Worm (Caenorhabditis elegans) whole organism, L4 larva: ENCODE data around the gene unc-45.
A peak's percentile ranks its signal among the peaks of the same experiment; 100 is the strongest.

Experiments
- F10B5.3 ChIP-seq: sonication (generic microtip); optimal IDR thresholded peaks from 2 replicates; lab custom pipeline; 2016; ENCODE audit warnings: mild to moderate bottlenecking, missing genetic modification characterization, missing compliant biosample characterization
- F26F4.8 ChIP-seq: fragments of 200-800 bp; sonication (Bioruptor generic); conservative IDR thresholded peaks from 2 replicates; pipeline ENCODE4 v1.3.6; 2022; ENCODE audit warnings: missing genetic modification characterization, missing compliant biosample characterization
- F37D6.2 ChIP-seq: sonication (generic microtip); optimal IDR thresholded peaks from 2 replicates; lab custom pipeline; 2016; ENCODE audit warnings: mild to moderate bottlenecking, missing genetic modification characterization, missing compliant biosample characterization
- F44E2.7 ChIP-seq: fragments of 200-800 bp; sonication (Bioruptor generic); IDR thresholded peaks from 2 replicates; pipeline ENCODE4 v2.1.2; 2022; ENCODE audit warnings: missing genetic modification characterization, missing compliant biosample characterization
- T26A8.4 ChIP-seq: fragments of 200-800 bp; sonication (Bioruptor generic); IDR thresholded peaks from 2 replicates; pipeline ENCODE4 v1.3.6; 2022; ENCODE audit warnings: missing genetic modification characterization, missing compliant biosample characterization
- Y48G9A.11 ChIP-seq: fragments of 200-800 bp; sonication (Bioruptor generic); IDR thresholded peaks from 2 replicates; pipeline ENCODE4 v1.3.6; 2022; ENCODE audit warnings: missing genetic modification reagents, missing genetic modification characterization, missing compliant biosample characterization
- Y75B8A.6 ChIP-seq: fragments of 200-800 bp; sonication (Bioruptor generic); IDR thresholded peaks from 2 replicates; pipeline ENCODE4 v1.3.6; 2022; ENCODE audit warnings: missing genetic modification reagents, missing genetic modification characterization, missing compliant biosample characterization
- ama-1 ChIP-seq: fragments of 150-350 bp; optimal IDR thresholded peaks from 2 replicates; lab custom pipeline; 2014; ENCODE audit warnings: inconsistent platforms, mixed read lengths
- ceh-20 ChIP-seq: fragments of 200-800 bp; sonication (Bioruptor generic); IDR thresholded peaks from 2 replicates; pipeline ENCODE4 v1.3.6; 2022; ENCODE audit warnings: missing genetic modification reagents, missing genetic modification characterization, missing compliant biosample characterization
- ceh-44 ChIP-seq: fragments of 200-800 bp; sonication (Bioruptor generic); IDR thresholded peaks from 2 replicates; pipeline ENCODE4 v1.3.6; 2022; ENCODE audit warnings: missing genetic modification reagents, missing genetic modification characterization, missing compliant biosample characterization
- ceh-82 ChIP-seq: sonication (generic microtip); optimal IDR thresholded peaks from 2 replicates; lab custom pipeline; 2017; ENCODE audit warnings: missing biosample characterization, missing genetic modification characterization
- ces-1 ChIP-seq: fragments of 150-350 bp; sonication (generic microtip); optimal IDR thresholded peaks from 4 replicates; lab custom pipeline; 2014; ENCODE audit warnings: missing biosample characterization, missing genetic modification reagents, missing genetic modification characterization
- ctbp-1 ChIP-seq: fragments of 200-800 bp; sonication (Bioruptor generic); IDR thresholded peaks from 2 replicates; pipeline ENCODE4 v1.3.6; 2022; ENCODE audit warnings: missing genetic modification reagents, missing genetic modification characterization, missing compliant biosample characterization
- daf-12 ChIP-seq: fragments of 150-350 bp; optimal IDR thresholded peaks from 2 replicates; lab custom pipeline; 2014; ENCODE audit warnings: missing biosample characterization, missing genetic modification reagents, missing genetic modification characterization
- daf-8 ChIP-seq: fragments of 200-800 bp; sonication (Bioruptor generic); IDR thresholded peaks from 2 replicates; pipeline ENCODE4 v1.3.6; 2022; ENCODE audit warnings: missing genetic modification characterization, missing compliant biosample characterization
- dpl-1 ChIP-seq: fragments of 150-350 bp; optimal IDR thresholded peaks from 2 replicates; lab custom pipeline; 2014; ENCODE audit warnings: missing biosample characterization, missing genetic modification reagents, missing genetic modification characterization
- egl-43 ChIP-seq: fragments of 200-800 bp; sonication (Bioruptor generic); IDR thresholded peaks from 2 replicates; pipeline ENCODE4 v1.3.6; 2022; ENCODE audit warnings: missing genetic modification reagents, missing genetic modification characterization, missing compliant biosample characterization
- fkh-10 ChIP-seq: fragments of 150-350 bp; optimal IDR thresholded peaks from 2 replicates; lab custom pipeline; 2014; ENCODE audit warnings: missing biosample characterization, missing genetic modification reagents, missing genetic modification characterization
- gei-8 ChIP-seq: fragments of 200-800 bp; sonication (Bioruptor generic); optimal IDR thresholded peaks from 2 replicates; lab custom pipeline; 2018; ENCODE audit warnings: mild to moderate bottlenecking, missing genetic modification characterization, missing compliant biosample characterization
- hif-1 ChIP-seq, 2 experiments: sonication (generic microtip); optimal IDR thresholded peaks; 2 replicates each; lab custom pipeline; 2016 to 2017; ENCODE audit warnings: missing compliant biosample characterization in 2 of 2, missing genetic modification characterization in 2 of 2, missing genetic modification reagents in 2 of 2, missing genotype in 2 of 2, mild to moderate bottlenecking in 1 of 2
- hlh-11 ChIP-seq: fragments of 200-800 bp; sonication (Bioruptor generic); optimal IDR thresholded peaks from 2 replicates; lab custom pipeline; 2018; ENCODE audit warnings: mild to moderate bottlenecking, missing genetic modification characterization, missing compliant biosample characterization
- hmg-1.1 ChIP-seq: fragments of 200-800 bp; sonication (Bioruptor generic); IDR thresholded peaks from 2 replicates; pipeline ENCODE4 v1.3.6; 2022; ENCODE audit warnings: missing genetic modification reagents, missing genetic modification characterization, missing compliant biosample characterization
- lim-7 ChIP-seq: fragments of 200-800 bp; sonication (Bioruptor generic); IDR thresholded peaks from 2 replicates; pipeline ENCODE4 v1.3.6; 2022; ENCODE audit warnings: missing genetic modification characterization, missing compliant biosample characterization
- lin-13 ChIP-seq: fragments of 150-350 bp; optimal IDR thresholded peaks from 2 replicates; lab custom pipeline; 2014; ENCODE audit warnings: missing biosample characterization, missing genetic modification reagents, missing genetic modification characterization
- lin-39 ChIP-seq: fragments of 150-350 bp; optimal IDR thresholded peaks from 2 replicates; lab custom pipeline; 2014; ENCODE audit warnings: missing biosample characterization, missing genetic modification reagents, missing genetic modification characterization
- lir-3 ChIP-seq: sonication (generic microtip); optimal IDR thresholded peaks from 2 replicates; lab custom pipeline; 2016; ENCODE audit warnings: mild to moderate bottlenecking, missing genetic modification characterization, missing compliant biosample characterization
- lsy-2 ChIP-seq, 2 experiments: fragments of 150-350 bp in 1 of 2; sonication (generic microtip) in 1 of 2; optimal IDR thresholded peaks; 2 replicates each; lab custom pipeline; 2014 to 2017; ENCODE audit warnings: missing biosample characterization in 2 of 2, missing genetic modification characterization in 2 of 2
- madf-9 ChIP-seq: fragments of 200-800 bp; sonication (Bioruptor generic); conservative IDR thresholded peaks from 2 replicates; pipeline ENCODE4 v1.3.6; 2022; ENCODE audit warnings: missing genetic modification reagents, missing genetic modification characterization, missing compliant biosample characterization
- mdl-1 ChIP-seq, 2 experiments: fragments of 150-350 bp in 1 of 2; sonication (generic microtip) in 1 of 2; optimal IDR thresholded peaks; 2 replicates each; lab custom pipeline; 2014 to 2017; ENCODE audit warnings: missing biosample characterization in 2 of 2, missing genetic modification characterization in 2 of 2
- mdt-29 ChIP-seq: fragments of 200-800 bp; sonication (Bioruptor generic); IDR thresholded peaks from 2 replicates; pipeline ENCODE4 v1.3.6; 2022; ENCODE audit warnings: missing genetic modification reagents, missing genetic modification characterization, missing compliant biosample characterization
- mep-1 ChIP-seq: fragments of 150-350 bp; sonication (generic microtip); optimal IDR thresholded peaks from 3 replicates; lab custom pipeline; 2014; ENCODE audit warnings: missing biosample characterization, missing genetic modification characterization
- mxl-3 ChIP-seq: fragments of 200-800 bp; sonication (Bioruptor generic); optimal IDR thresholded peaks from 2 replicates; lab custom pipeline; 2018; ENCODE audit warnings: mild to moderate bottlenecking, missing genetic modification characterization, missing compliant biosample characterization
- nhr-10 ChIP-seq: fragments of 150-350 bp; optimal IDR thresholded peaks from 2 replicates; lab custom pipeline; 2014; ENCODE audit warnings: missing biosample characterization, missing genetic modification characterization
- nhr-25 ChIP-seq: sonication (generic microtip); optimal IDR thresholded peaks from 2 replicates; lab custom pipeline; 2017; ENCODE audit warnings: missing genetic modification characterization, mild to moderate bottlenecking, missing compliant biosample characterization, antibody characterized with exemption, moderate library complexity, borderline replicate concordance; ENCODE audit not compliant: insufficient read depth
- nhr-28 ChIP-seq: fragments of 150-350 bp; optimal IDR thresholded peaks from 2 replicates; lab custom pipeline; 2014; ENCODE audit warnings: missing biosample characterization, missing genetic modification characterization
- nhr-41 ChIP-seq: fragments of 200-800 bp; sonication (Bioruptor generic); IDR thresholded peaks from 2 replicates; pipeline ENCODE4 v1.3.6; 2022; ENCODE audit warnings: missing genetic modification reagents, missing genetic modification characterization, missing compliant biosample characterization
- nhr-48 ChIP-seq: sonication (generic microtip); optimal IDR thresholded peaks from 2 replicates; lab custom pipeline; 2016; ENCODE audit warnings: mild to moderate bottlenecking, missing genetic modification characterization, missing compliant biosample characterization
- nhr-6 ChIP-seq: fragments of 150-350 bp; optimal IDR thresholded peaks from 2 replicates; lab custom pipeline; 2014; ENCODE audit warnings: missing biosample characterization, missing genetic modification characterization
- nhr-77 ChIP-seq: fragments of 150-350 bp; optimal IDR thresholded peaks from 2 replicates; lab custom pipeline; 2014; ENCODE audit warnings: missing biosample characterization, missing genetic modification characterization
- rbr-2 ChIP-seq: sonication (generic microtip); optimal IDR thresholded peaks from 2 replicates; lab custom pipeline; 2016; ENCODE audit warnings: missing genotype, missing genetic modification characterization, missing compliant biosample characterization
- skn-1 ChIP-seq: fragments of 150-350 bp; optimal IDR thresholded peaks from 2 replicates; lab custom pipeline; 2014; ENCODE audit warnings: missing biosample characterization, missing genetic modification characterization
- snpc-1.2 ChIP-seq: fragments of 200-800 bp; sonication (Bioruptor generic); IDR thresholded peaks from 2 replicates; pipeline ENCODE4 v1.3.6; 2022; ENCODE audit warnings: missing genetic modification reagents, missing genetic modification characterization, missing compliant biosample characterization
- spr-3 ChIP-seq: fragments of 200-800 bp; sonication (Bioruptor generic); optimal IDR thresholded peaks from 2 replicates; lab custom pipeline; 2018; ENCODE audit warnings: mild to moderate bottlenecking, missing genetic modification characterization, missing compliant biosample characterization
- tra-1 ChIP-seq: fragments of 200-800 bp; sonication (Bioruptor generic); IDR thresholded peaks from 2 replicates; pipeline ENCODE4 v1.3.6; 2022; ENCODE audit warnings: missing genetic modification reagents, missing genetic modification characterization, missing compliant biosample characterization
- unc-130 ChIP-seq: sonication (generic microtip); optimal IDR thresholded peaks from 2 replicates; lab custom pipeline; 2016; ENCODE audit warnings: missing genetic modification reagents, missing genetic modification characterization, missing compliant biosample characterization
- unc-62 ChIP-seq, 3 experiments: fragments of 150-350 bp in 1 of 3; sonication (generic microtip); optimal IDR thresholded peaks in 2 of 3; peaks in 1 of 3; 1 replicate in 1 of 3; 2 replicates in 2 of 3; lab custom pipeline; 2014 to 2017; ENCODE audit warnings: missing biosample characterization in 3 of 3, missing genetic modification characterization in 3 of 3, missing genetic modification reagents in 3 of 3, missing genotype in 1 of 3
- vab-7 ChIP-seq: fragments of 200-800 bp; sonication (Bioruptor generic); IDR thresholded peaks from 2 replicates; pipeline ENCODE4 v1.3.6; 2022; ENCODE audit warnings: missing genetic modification reagents, missing genetic modification characterization, missing compliant biosample characterization
- zag-1 ChIP-seq: fragments of 150-350 bp; optimal IDR thresholded peaks from 2 replicates; lab custom pipeline; 2014; ENCODE audit warnings: missing biosample characterization, missing genetic modification characterization
- zfp-3 ChIP-seq: fragments of 200-800 bp; sonication (Bioruptor generic); conservative IDR thresholded peaks from 2 replicates; pipeline ENCODE4 v1.3.6; 2022; ENCODE audit warnings: missing genetic modification reagents, missing genetic modification characterization, missing compliant biosample characterization
- zip-11 ChIP-seq: fragments of 200-800 bp; sonication (Bioruptor generic); IDR thresholded peaks from 2 replicates; pipeline ENCODE4 v1.3.6; 2022; ENCODE audit warnings: missing genetic modification characterization, missing compliant biosample characterization
- ztf-7 ChIP-seq: fragments of 150-350 bp; optimal IDR thresholded peaks from 2 replicates; lab custom pipeline; 2014; ENCODE audit warnings: missing biosample characterization, missing genetic modification characterization

Gene unc-45

ce11 chrIII:502583-502982 is 11.2 kb downstream of the unc-45 start (continued):
- TF ChIP-seq ces-1 (peak; percentile 7), mdl-1 (tag; optimal IDR thresholded peaks at IDR 0.05; lab: Kevin White, UChicago) (peak in 1 of 2 experiments; percentile 65), Y75B8A.6 (GFP tag; lab: Robert Waterston, UW) (peak; percentile 67; the same call in 1 of the 2 replicates), mdt-29 (GFP tag; lab: Robert Waterston, UW) (peak; percentile 84), nhr-10 (tag; lab: Kevin White, UChicago) (no peak), unc-62 (GFP tag; optimal IDR thresholded peaks at IDR 0.05 in 1 of 2; lab: Kevin White, UChicago) (peak in 1 of 2 experiments; percentile 93), unc-62 (tag; optimal IDR thresholded peaks at IDR 0.05; lab: Kevin White, UChicago) (no peak), lim-7 (GFP tag; lab: Robert Waterston, UW) (peak; percentile 94), zip-11 (GFP tag; lab: Robert Waterston, UW) (peak; percentile 81), F26F4.8 (GFP tag; lab: Robert Waterston, UW) (peak; percentile 96), F44E2.7 (peak; percentile 83; the same call in 1 of the 2 replicates), F10B5.3 (tag; lab: Kevin White, UChicago) (peak; percentile 80), spr-3 (GFP tag; lab: Kevin White, UChicago) (peak; percentile 88), lin-39 (tag; lab: Kevin White, UChicago) (no peak), snpc-1.2 (peak; percentile 78), ceh-20 (GFP tag; lab: Robert Waterston, UW) (peak; percentile 87), daf-8 (GFP tag; lab: Robert Waterston, UW) (no peak), ama-1 (lab: Kevin White, UChicago) (no peak), hif-1 (tag; optimal IDR thresholded peaks at IDR 0.05; lab: Kevin White, UChicago) (peak; percentile 33 to 75), nhr-28 (tag; lab: Kevin White, UChicago) (peak; percentile 74), egl-43 (GFP tag; lab: Robert Waterston, UW) (peak; percentile 96), nhr-48 (tag; lab: Kevin White, UChicago) (peak; percentile 70), tra-1 (peak; percentile 84), ceh-44 (peak; percentile 96), madf-9 (peak; percentile 89), nhr-77 (tag; lab: Kevin White, UChicago) (peak; percentile 68), dpl-1 (GFP tag; lab: Kevin White, UChicago) (peak; percentile 57), skn-1 (tag; lab: Kevin White, UChicago) (no peak), ztf-7 (peak; percentile 85), lsy-2 (tag; optimal IDR thresholded peaks at IDR 0.05; lab: Kevin White, UChicago) (no peak), nhr-6 (tag; lab: Kevin White, UChicago) (peak; percentile 95), fkh-10 (GFP tag; lab: Kevin White, UChicago) (peak; percentile 39), rbr-2 (peak; percentile 85), Y48G9A.11 (GFP tag; lab: Robert Waterston, UW) (peak; percentile 78), zfp-3 (GFP tag; lab: Robert Waterston, UW) (peak; percentile 85), gei-8 (GFP tag; lab: Kevin White, UChicago) (peak; percentile 70), T26A8.4 (GFP tag; lab: Robert Waterston, UW) (peak; percentile 85), ceh-82 (tag; lab: Kevin White, UChicago) (no peak), F37D6.2 (peak; percentile 77), hlh-11 (tag; lab: Kevin White, UChicago) (peak; percentile 70), vab-7 (GFP tag; lab: Robert Waterston, UW) (peak; percentile 97), zag-1 (no peak), nhr-41 (GFP tag; lab: Robert Waterston, UW) (peak; percentile 87), hmg-1.1 (GFP tag; lab: Robert Waterston, UW) (peak; percentile 93), nhr-25 (tag; lab: Kevin White, UChicago) (no peak), mxl-3 (peak; percentile 82), ctbp-1 (peak; percentile 93), lin-13 (GFP tag; lab: Kevin White, UChicago) (no peak), unc-130 (GFP tag; lab: Kevin White, UChicago) (peak; percentile 80), mep-1 (tag; lab: Kevin White, UChicago) (no peak), daf-12 (tag; lab: Kevin White, UChicago) (no peak), lir-3 (peak; percentile 77)
